Worm (Caenorhabditis elegans) whole organism, L4 larva: ENCODE results near the gene bar-1.

Experiments used
- F10B5.3 ChIP-seq: sonication (generic microtip); optimal IDR thresholded peaks from 2 replicates; lab custom pipeline; 2016; ENCODE audit warnings: mild to moderate bottlenecking, missing genetic modification characterization, missing compliant biosample characterization
- F49E8.2 ChIP-seq: sonication (generic microtip); optimal IDR thresholded peaks from 2 replicates; lab custom pipeline; 2016; ENCODE audit warnings: missing compliant biosample characterization, mild to moderate bottlenecking, missing genetic modification characterization, borderline replicate concordance
- Y48G9A.11 ChIP-seq: fragments of 200-800 bp; sonication (Bioruptor generic); IDR thresholded peaks from 2 replicates; pipeline ENCODE4 v1.3.6; 2022; ENCODE audit warnings: missing genetic modification reagents, missing genetic modification characterization, missing compliant biosample characterization
- ZK546.5 ChIP-seq, 2 experiments: sonication (generic microtip); optimal IDR thresholded peaks; 2 replicates each; lab custom pipeline; 2017; ENCODE audit warnings: missing biosample characterization in 2 of 2, missing genetic modification characterization in 2 of 2
- aha-1 ChIP-seq: fragments of 150-350 bp; peaks from one replicate; lab custom pipeline; 2014; ENCODE audit warnings: missing biosample characterization, missing genetic modification characterization
- arid-1 ChIP-seq: fragments of 200-800 bp; sonication (Bioruptor generic); conservative IDR thresholded peaks from 2 replicates; pipeline ENCODE4 v1.3.6; 2022; ENCODE audit warnings: missing genetic modification reagents, missing genetic modification characterization, missing compliant biosample characterization
- ceh-20 ChIP-seq: fragments of 200-800 bp; sonication (Bioruptor generic); IDR thresholded peaks from 2 replicates; pipeline ENCODE4 v1.3.6; 2022; ENCODE audit warnings: missing genetic modification reagents, missing genetic modification characterization, missing compliant biosample characterization
- ctbp-1 ChIP-seq: fragments of 200-800 bp; sonication (Bioruptor generic); IDR thresholded peaks from 2 replicates; pipeline ENCODE4 v1.3.6; 2022; ENCODE audit warnings: missing genetic modification reagents, missing genetic modification characterization, missing compliant biosample characterization
- daf-16 ChIP-seq, 3 experiments: sonication (generic microtip); optimal IDR thresholded peaks; 2 replicates each; lab custom pipeline; 2016 to 2017; ENCODE audit warnings: missing genetic modification characterization in 3 of 3, missing genetic modification reagents in 3 of 3, mild to moderate bottlenecking in 2 of 3, missing compliant biosample characterization in 2 of 3, missing biosample characterization in 1 of 3, moderate library complexity in 1 of 3
- dpl-1 ChIP-seq: fragments of 150-350 bp; optimal IDR thresholded peaks from 2 replicates; lab custom pipeline; 2014; ENCODE audit warnings: missing biosample characterization, missing genetic modification reagents, missing genetic modification characterization
- dve-1 ChIP-seq: sonication (generic microtip); optimal IDR thresholded peaks from 2 replicates; lab custom pipeline; 2017; ENCODE audit warnings: antibody characterized with exemption, mild to moderate bottlenecking, missing genetic modification characterization, missing compliant biosample characterization; ENCODE audit not compliant: insufficient read depth
- fos-1 ChIP-seq: fragments of 150-350 bp; optimal IDR thresholded peaks from 2 replicates; lab custom pipeline; 2014; ENCODE audit warnings: missing biosample characterization, missing genetic modification characterization
- hif-1 ChIP-seq, 2 experiments: sonication (generic microtip); optimal IDR thresholded peaks; 2 replicates each; lab custom pipeline; 2016 to 2017; ENCODE audit warnings: missing compliant biosample characterization in 2 of 2, missing genetic modification characterization in 2 of 2, missing genetic modification reagents in 2 of 2, missing genotype in 2 of 2, mild to moderate bottlenecking in 1 of 2
- hlh-30 ChIP-seq: sonication (generic microtip); optimal IDR thresholded peaks from 2 replicates; lab custom pipeline; 2017; ENCODE audit warnings: antibody characterized with exemption, mild to moderate bottlenecking, missing genetic modification characterization, missing compliant biosample characterization; ENCODE audit not compliant: insufficient read depth
- hmg-1.1 ChIP-seq: fragments of 200-800 bp; sonication (Bioruptor generic); IDR thresholded peaks from 2 replicates; pipeline ENCODE4 v1.3.6; 2022; ENCODE audit warnings: missing genetic modification reagents, missing genetic modification characterization, missing compliant biosample characterization
- lin-1 ChIP-seq: fragments of 200-800 bp; sonication (Bioruptor generic); IDR thresholded peaks from 2 replicates; pipeline ENCODE4 v1.3.6; 2022; ENCODE audit warnings: missing genetic modification reagents, missing genetic modification characterization, missing compliant biosample characterization
- madf-5 ChIP-seq, 2 experiments: fragments of 200-800 bp; sonication (Bioruptor generic); IDR thresholded peaks; 2 replicates each; pipeline ENCODE4 v1.3.6; 2022; ENCODE audit warnings: missing compliant biosample characterization in 2 of 2, missing genetic modification characterization in 2 of 2
- mdl-1 ChIP-seq, 2 experiments: fragments of 150-350 bp in 1 of 2; sonication (generic microtip) in 1 of 2; optimal IDR thresholded peaks; 2 replicates each; lab custom pipeline; 2014 to 2017; ENCODE audit warnings: missing biosample characterization in 2 of 2, missing genetic modification characterization in 2 of 2
- mdt-29 ChIP-seq: fragments of 200-800 bp; sonication (Bioruptor generic); IDR thresholded peaks from 2 replicates; pipeline ENCODE4 v1.3.6; 2022; ENCODE audit warnings: missing genetic modification reagents, missing genetic modification characterization, missing compliant biosample characterization
- mes-2 ChIP-seq: sonication (generic microtip); optimal IDR thresholded peaks from 2 replicates; lab custom pipeline; 2016; ENCODE audit warnings: missing genotype, mild to moderate bottlenecking, missing genetic modification characterization, missing compliant biosample characterization; ENCODE audit not compliant: poor library complexity, severe bottlenecking
- mxl-3 ChIP-seq: fragments of 200-800 bp; sonication (Bioruptor generic); optimal IDR thresholded peaks from 2 replicates; lab custom pipeline; 2018; ENCODE audit warnings: mild to moderate bottlenecking, missing genetic modification characterization, missing compliant biosample characterization
- nhr-10 ChIP-seq: fragments of 150-350 bp; optimal IDR thresholded peaks from 2 replicates; lab custom pipeline; 2014; ENCODE audit warnings: missing biosample characterization, missing genetic modification characterization
- nhr-25 ChIP-seq: sonication (generic microtip); optimal IDR thresholded peaks from 2 replicates; lab custom pipeline; 2017; ENCODE audit warnings: missing genetic modification characterization, mild to moderate bottlenecking, missing compliant biosample characterization, antibody characterized with exemption, moderate library complexity, borderline replicate concordance; ENCODE audit not compliant: insufficient read depth
- nhr-76 ChIP-seq: fragments of 150-350 bp; optimal IDR thresholded peaks from 2 replicates; lab custom pipeline; 2014; ENCODE audit warnings: missing biosample characterization, missing genetic modification characterization
- pha-4 ChIP-seq, 2 experiments: fragments of 150-350 bp in 1 of 2; fragments of 200-800 bp in 1 of 2; sonication (Bioruptor generic) in 1 of 2; IDR thresholded peaks in 1 of 2; optimal IDR thresholded peaks in 1 of 2; 2 replicates each; pipeline versions ENCODE4 v1.3.6 to Lab custom; 2014 to 2022; ENCODE audit warnings: missing genetic modification characterization in 2 of 2, missing genetic modification reagents in 2 of 2, missing biosample characterization in 1 of 2, missing compliant biosample characterization in 1 of 2
- rbr-2 ChIP-seq: sonication (generic microtip); optimal IDR thresholded peaks from 2 replicates; lab custom pipeline; 2016; ENCODE audit warnings: missing genotype, missing genetic modification characterization, missing compliant biosample characterization
- saeg-2 ChIP-seq: fragments of 200-800 bp; sonication (Bioruptor generic); IDR thresholded peaks from 2 replicates; pipeline ENCODE4 v1.3.6; 2022; ENCODE audit warnings: missing genetic modification reagents, missing genetic modification characterization, missing compliant biosample characterization
- set-16 ChIP-seq: fragments of 200-800 bp; sonication (Bioruptor generic); IDR thresholded peaks from 2 replicates; pipeline ENCODE4 v1.3.6; 2022; ENCODE audit warnings: missing genetic modification reagents, missing genetic modification characterization, missing compliant biosample characterization
- spr-3 ChIP-seq: fragments of 200-800 bp; sonication (Bioruptor generic); optimal IDR thresholded peaks from 2 replicates; lab custom pipeline; 2018; ENCODE audit warnings: mild to moderate bottlenecking, missing genetic modification characterization, missing compliant biosample characterization
- tra-1 ChIP-seq: fragments of 200-800 bp; sonication (Bioruptor generic); IDR thresholded peaks from 2 replicates; pipeline ENCODE4 v1.3.6; 2022; ENCODE audit warnings: missing genetic modification reagents, missing genetic modification characterization, missing compliant biosample characterization
- unc-62 ChIP-seq, 3 experiments: fragments of 150-350 bp in 1 of 3; sonication (generic microtip); optimal IDR thresholded peaks in 2 of 3; peaks in 1 of 3; 1 replicate in 1 of 3; 2 replicates in 2 of 3; lab custom pipeline; 2014 to 2017; ENCODE audit warnings: missing biosample characterization in 3 of 3, missing genetic modification characterization in 3 of 3, missing genetic modification reagents in 3 of 3, missing genotype in 1 of 3
- vab-7 ChIP-seq: fragments of 200-800 bp; sonication (Bioruptor generic); IDR thresholded peaks from 2 replicates; pipeline ENCODE4 v1.3.6; 2022; ENCODE audit warnings: missing genetic modification reagents, missing genetic modification characterization, missing compliant biosample characterization
- zfp-2 ChIP-seq: sonication (generic microtip); optimal IDR thresholded peaks from 2 replicates; lab custom pipeline; 2016; ENCODE audit warnings: mild to moderate bottlenecking, missing genetic modification characterization, missing compliant biosample characterization
- zfp-3 ChIP-seq: fragments of 200-800 bp; sonication (Bioruptor generic); conservative IDR thresholded peaks from 2 replicates; pipeline ENCODE4 v1.3.6; 2022; ENCODE audit warnings: missing genetic modification reagents, missing genetic modification characterization, missing compliant biosample characterization
- zip-11 ChIP-seq: fragments of 200-800 bp; sonication (Bioruptor generic); IDR thresholded peaks from 2 replicates; pipeline ENCODE4 v1.3.6; 2022; ENCODE audit warnings: missing genetic modification characterization, missing compliant biosample characterization
- zip-2 ChIP-seq: fragments of 150-350 bp; optimal IDR thresholded peaks from 2 replicates; lab custom pipeline; 2014; ENCODE audit warnings: missing biosample characterization, missing genetic modification characterization

bar-1 gene

DNA sequence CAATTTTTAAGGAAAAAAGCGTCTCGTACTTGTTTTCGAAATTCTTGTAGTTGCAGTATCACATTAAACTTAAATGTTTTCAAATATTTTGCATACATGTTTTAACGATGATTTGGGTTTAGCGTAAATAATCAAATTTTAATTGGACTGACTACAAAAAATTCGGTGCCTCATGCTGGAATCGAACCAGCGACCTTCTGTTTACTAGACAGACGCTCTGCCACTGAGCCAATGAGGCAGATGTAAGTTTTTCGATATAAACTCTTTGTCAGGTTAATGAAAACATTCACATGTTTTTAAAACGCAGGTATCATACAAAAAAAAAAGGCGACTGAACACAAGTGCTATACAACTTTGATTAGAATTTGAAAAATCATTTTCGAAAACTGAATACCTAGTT lies 6.4 kb upstream of the bar-1 start:
- 0 out of 2 replicates have a peak, but pooled peaks have one; percentile 60 for TF ChIP-seq arid-1
- TF ChIP-seq hif-1 (tag; optimal IDR thresholded peaks at IDR 0.05; lab: Kevin White, UChicago) = no peak
- TF ChIP-seq hlh-30 (tag; lab: Kevin White, UChicago) = peak; percentile 15
- no peak for TF ChIP-seq set-16 (GFP tag; lab: Robert Waterston, UW)
- TF ChIP-seq ZK546.5 (tag; optimal IDR thresholded peaks at IDR 0.05; lab: Kevin White, UChicago) = no peak
- 0 out of 2 replicates have a peak, but pooled peaks have one; percentile 22 for TF ChIP-seq ceh-20 (GFP tag; lab: Robert Waterston, UW)
- no peak for TF ChIP-seq nhr-25 (tag; lab: Kevin White, UChicago)
- 0 out of 2 replicates have a peak, but pooled peaks have one; percentile 52 for TF ChIP-seq zfp-3 (GFP tag; lab: Robert Waterston, UW)
- TF ChIP-seq spr-3 (GFP tag; lab: Kevin White, UChicago) = no peak
- TF ChIP-seq nhr-76 (tag; lab: Kevin White, UChicago) = no peak
- no peak for TF ChIP-seq zip-11 (GFP tag; lab: Robert Waterston, UW)
- TF ChIP-seq hmg-1.1 (GFP tag; lab: Robert Waterston, UW) = no peak
- TF ChIP-seq fos-1 (tag; lab: Kevin White, UChicago) = no peak
- TF ChIP-seq ctbp-1 (GFP tag; lab: Robert Waterston, UW) = no peak
- no peak for TF ChIP-seq rbr-2 (tag; lab: Kevin White, UChicago)
- TF ChIP-seq zip-2 (tag; lab: Kevin White, UChicago) = no peak
- TF ChIP-seq F10B5.3 (tag; lab: Kevin White, UChicago) = no peak
- peak; percentile 29 for TF ChIP-seq dve-1 (tag; lab: Kevin White, UChicago)
- TF ChIP-seq dpl-1 (GFP tag; lab: Kevin White, UChicago) = no peak
- TF ChIP-seq daf-16 (GFP tag; optimal IDR thresholded peaks at IDR 0.05; lab: Kevin White, UChicago) = peak in 1 of 2 experiments; percentile 69
- TF ChIP-seq daf-16 (tag; optimal IDR thresholded peaks at IDR 0.05; lab: Kevin White, UChicago) = peak; percentile 84
- peak; percentile 51; the same call in 1 of the 2 replicates for TF ChIP-seq pha-4 (GFP tag; IDR thresholded peaks at IDR 0.05; lab: Robert Waterston, UW)
- no peak for TF ChIP-seq pha-4 (tag; optimal IDR thresholded peaks at IDR 0.05; lab: Kevin White, UChicago)
- TF ChIP-seq mes-2 (tag; lab: Kevin White, UChicago) = peak; percentile 60
- peak; percentile 46; the same call in 1 of the 2 replicates for TF ChIP-seq vab-7 (GFP tag; lab: Robert Waterston, UW)
- no peak for TF ChIP-seq saeg-2 (GFP tag; lab: Robert Waterston, UW)
- no peak for TF ChIP-seq mdt-29 (GFP tag; lab: Robert Waterston, UW)
- TF ChIP-seq zfp-2 = no peak
- TF ChIP-seq mdl-1 (tag; optimal IDR thresholded peaks at IDR 0.05; lab: Kevin White, UChicago) = no peak
- peak; percentile 21; the same call in 1 of the 2 replicates for TF ChIP-seq lin-1 (GFP tag; lab: Robert Waterston, UW)
- TF ChIP-seq nhr-10 (tag; lab: Kevin White, UChicago) = no peak
- 0 out of 2 replicates have a peak, but pooled peaks have one; percentile 67 for TF ChIP-seq tra-1 (GFP tag; lab: Robert Waterston, UW)
- peak; percentile 60 for TF ChIP-seq Y48G9A.11
- peak; percentile 87 for TF ChIP-seq aha-1 (tag; lab: Kevin White, UChicago)

DNA sequence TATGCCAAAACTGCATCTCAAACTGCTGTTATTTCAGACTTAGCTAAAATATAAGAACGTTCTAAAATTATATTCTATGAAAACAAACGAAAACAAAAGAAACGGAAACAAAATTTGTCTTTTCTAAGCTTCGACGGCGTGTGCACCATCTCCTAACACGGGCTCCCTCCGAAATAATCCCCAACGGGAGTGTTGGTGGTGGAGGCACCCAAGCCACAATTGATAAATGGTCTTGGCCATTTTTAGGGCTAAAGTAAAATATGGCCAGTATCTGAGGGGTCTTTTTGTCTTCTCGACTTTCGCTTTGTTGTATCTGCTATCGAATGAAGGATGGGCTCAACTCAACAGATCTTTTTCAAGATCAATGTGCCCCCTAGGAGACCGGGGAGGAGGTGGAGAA lies 5.0 kb upstream of the bar-1 start:
- no peak for TF ChIP-seq mxl-3 (GFP tag; lab: Kevin White, UChicago)
- peak in 1 of 2 experiments; percentile 47 for TF ChIP-seq unc-62 (GFP tag; optimal IDR thresholded peaks at IDR 0.05 in 1 of 2; lab: Kevin White, UChicago)
- no peak for TF ChIP-seq unc-62 (tag; optimal IDR thresholded peaks at IDR 0.05; lab: Kevin White, UChicago)

DNA sequence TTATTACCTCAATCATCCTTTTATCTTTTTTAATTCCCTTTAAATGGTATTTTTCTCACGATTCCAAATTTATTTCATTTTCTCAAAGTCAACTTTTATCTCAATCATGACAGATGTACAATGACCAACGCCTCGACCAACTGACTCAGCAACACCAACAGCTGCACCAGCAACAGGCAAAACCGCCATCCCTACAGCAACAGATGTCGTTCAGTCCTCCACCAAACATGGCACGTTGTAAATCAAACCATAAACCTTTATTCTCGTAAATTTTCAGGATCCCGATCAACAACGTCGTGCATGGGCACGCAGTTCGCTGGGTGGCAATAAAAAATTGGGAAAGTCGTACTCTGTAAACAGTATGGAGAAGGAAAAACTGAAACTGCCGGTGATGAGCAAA lies 7.7 kb downstream of the bar-1 start:
- no peak for TF ChIP-seq F49E8.2
- TF ChIP-seq mdl-1 (tag; optimal IDR thresholded peaks at IDR 0.05; lab: Kevin White, UChicago) = no peak
- no peak for TF ChIP-seq madf-5 (GFP tag; IDR thresholded peaks at IDR 0.05; lab: Robert Waterston, UW)
- TF ChIP-seq spr-3 (GFP tag; lab: Kevin White, UChicago) = no peak
- no peak for TF ChIP-seq fos-1 (tag; lab: Kevin White, UChicago)
